Worm (Caenorhabditis elegans) whole organism, L4/young adult: Measurements from ENCODE around the gene hlh-27.
"Not testable (repeated sequence)": the region's sequence is repeated elsewhere in the genome, so short reads cannot be mapped to it uniquely, and the experiment has no call there.

Source experiments
- W03F9.2 ChIP-seq: fragments of 150-350 bp; optimal IDR thresholded peaks from 2 replicates; lab custom pipeline; 2014; ENCODE audit warnings: missing biosample characterization, missing genetic modification characterization
- dao-5 ChIP-seq: sonication (generic microtip); optimal IDR thresholded peaks from 2 replicates; lab custom pipeline; 2016; ENCODE audit warnings: missing genotype, missing genetic modification characterization, moderate library complexity, missing compliant biosample characterization
- him-1 ChIP-seq: sonication (generic microtip); optimal IDR thresholded peaks from 2 replicates; lab custom pipeline; 2016; ENCODE audit warnings: missing genotype, missing genetic modification reagents, missing genetic modification characterization, missing compliant biosample characterization

hlh-27 gene

DNA sequence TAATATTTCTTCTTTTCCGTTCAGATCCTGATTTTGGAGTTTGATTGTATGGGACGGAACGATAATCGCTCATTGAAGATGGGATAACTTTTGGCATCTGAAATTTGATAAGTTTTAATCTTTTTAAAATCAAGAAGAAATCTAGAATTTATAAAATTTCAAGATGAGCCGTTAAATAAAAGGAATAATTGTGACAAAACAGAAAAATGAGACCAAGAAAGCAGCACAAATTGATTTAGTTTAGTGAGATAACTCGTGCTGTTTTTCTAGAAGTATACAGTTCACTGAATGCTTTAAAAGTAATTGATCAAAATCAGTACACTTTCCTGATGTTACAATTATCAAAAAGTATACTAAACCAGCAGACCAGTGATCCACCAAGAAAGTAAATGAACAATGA lies at the start of gene hlh-27:
Gene hlh-27 (minus strand): TSS at position 101 of the 400 bp plus-strand sequence.
- TF ChIP-seq dao-5 (tag; lab: Kevin White, UChicago); W03F9.2 (tag; lab: Kevin White, UChicago); him-1: not testable (repeated sequence)

DNA sequence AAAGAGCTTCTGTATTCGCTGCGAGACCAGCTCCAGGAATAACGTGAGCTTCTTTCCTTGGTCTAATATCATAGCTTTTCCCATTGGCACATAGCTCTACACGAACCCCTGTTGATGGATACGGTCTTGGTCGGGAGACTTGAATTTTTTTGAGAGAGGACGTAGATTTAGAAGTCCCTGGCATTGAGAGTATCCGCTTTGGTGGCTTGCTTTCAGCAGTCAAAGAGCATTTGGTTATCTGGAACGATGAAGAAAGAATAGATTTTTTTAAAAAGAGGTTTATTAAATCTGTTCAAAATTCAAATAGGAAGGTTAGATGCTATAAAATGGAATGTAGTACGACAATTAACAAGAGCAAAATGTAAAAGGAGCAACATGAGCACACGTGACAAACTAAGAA lies 49.7 kb upstream of the hlh-27 start, which contains the start of gene C17G10.13:
Gene C17G10.13 (minus strand): TSS at position 101 of the 400 bp plus-strand sequence.
- TF ChIP-seq dao-5 (tag; lab: Kevin White, UChicago) (no peak), him-1 (no peak), W03F9.2 (tag; lab: Kevin White, UChicago) (no peak)

DNA sequence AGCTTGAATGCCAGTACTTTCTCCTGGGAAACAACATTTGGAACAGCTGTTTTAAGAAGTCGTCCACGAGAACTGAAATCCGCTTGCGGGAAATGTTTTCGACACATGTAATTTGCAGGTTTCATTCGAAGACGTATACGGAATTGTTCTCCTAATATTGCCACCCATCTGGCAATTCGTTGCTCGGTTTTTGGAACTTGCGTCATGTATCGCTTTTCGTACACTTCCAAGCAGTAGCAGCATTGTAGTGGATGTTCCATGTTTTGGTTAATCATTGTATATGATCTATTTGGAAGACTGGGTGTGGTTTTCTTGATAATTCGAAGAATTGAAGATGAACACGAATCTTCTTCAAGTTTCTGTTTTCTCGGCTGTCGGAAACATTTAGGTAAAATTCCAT lies 47.8 kb upstream of the hlh-27 start:
- TF ChIP-seq dao-5 (tag; lab: Kevin White, UChicago) = no peak
- TF ChIP-seq him-1 = no peak
- TF ChIP-seq W03F9.2 (tag; lab: Kevin White, UChicago) = no peak

DNA sequence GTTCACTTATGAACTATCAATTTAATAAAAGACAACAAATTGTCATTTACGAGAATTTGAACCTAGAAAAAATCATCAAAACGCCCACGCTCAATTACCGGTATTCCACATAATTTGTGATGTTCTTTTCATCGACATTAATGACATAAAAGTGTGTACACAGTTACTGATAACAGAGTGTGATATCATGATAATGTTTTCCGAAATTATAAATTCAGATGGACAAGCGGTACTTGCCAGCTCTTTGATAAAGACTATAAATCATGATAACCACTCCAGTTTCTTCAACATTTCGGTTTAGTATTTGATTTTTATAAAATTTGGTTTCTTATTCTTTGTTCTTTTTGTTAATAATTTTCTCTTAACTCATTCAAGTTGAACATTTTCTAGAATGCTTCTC lies 45.8 kb upstream of the hlh-27 start, which contains the start of gene lys-8:
Gene lys-8 (plus strand): TSS at position 391 of the 400 bp plus-strand sequence.
- no peak for TF ChIP-seq him-1
- no peak for TF ChIP-seq W03F9.2 (tag; lab: Kevin White, UChicago)
- no peak for TF ChIP-seq dao-5 (tag; lab: Kevin White, UChicago)

DNA sequence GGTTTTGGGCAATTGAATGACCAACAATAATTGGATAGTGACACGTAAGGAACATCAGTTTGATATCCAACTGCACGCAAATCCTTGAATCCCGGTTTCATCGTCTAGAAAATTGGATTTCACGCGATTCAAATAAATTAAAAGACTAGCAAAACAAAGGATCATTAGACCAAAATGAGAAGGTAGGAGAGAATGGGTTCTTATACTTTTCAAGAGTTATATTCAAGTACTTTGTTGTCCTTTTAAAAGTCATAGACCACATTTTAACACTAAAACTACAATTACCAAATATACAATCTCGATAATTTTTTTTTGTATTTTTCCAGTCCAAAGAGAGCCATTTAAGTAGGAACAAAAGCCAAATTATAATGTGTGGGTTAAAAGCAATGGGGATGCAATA lies 42.3 kb upstream of the hlh-27 start, which contains the start of gene T25E4.2:
Gene T25E4.2 (minus strand): TSS at position 101 of the 400 bp plus-strand sequence.
- no peak for TF ChIP-seq him-1
- no peak for TF ChIP-seq dao-5 (tag; lab: Kevin White, UChicago)
- no peak for TF ChIP-seq W03F9.2 (tag; lab: Kevin White, UChicago)

DNA sequence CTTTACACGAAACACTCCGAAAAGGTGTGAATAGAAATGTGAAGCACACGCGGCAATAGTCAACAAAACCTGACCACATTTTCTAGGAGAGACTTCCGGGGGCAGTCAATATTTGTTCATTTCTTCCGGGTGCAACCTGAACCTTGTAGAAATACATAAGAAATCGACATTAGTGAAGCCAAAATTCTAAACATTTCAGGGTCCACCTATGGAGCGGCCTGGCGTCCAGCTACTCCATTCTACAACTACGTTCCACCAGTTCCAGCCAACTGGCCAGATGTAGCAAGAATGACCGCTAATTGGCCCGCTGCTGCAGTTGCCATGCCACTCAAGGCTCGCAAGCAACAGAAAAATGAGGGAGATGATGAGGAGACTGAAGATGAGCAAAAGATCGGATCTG lies 39.2 kb upstream of the hlh-27 start:
- TF ChIP-seq him-1 = no peak
- TF ChIP-seq W03F9.2 (tag; lab: Kevin White, UChicago) = no peak
- no peak for TF ChIP-seq dao-5 (tag; lab: Kevin White, UChicago)

DNA sequence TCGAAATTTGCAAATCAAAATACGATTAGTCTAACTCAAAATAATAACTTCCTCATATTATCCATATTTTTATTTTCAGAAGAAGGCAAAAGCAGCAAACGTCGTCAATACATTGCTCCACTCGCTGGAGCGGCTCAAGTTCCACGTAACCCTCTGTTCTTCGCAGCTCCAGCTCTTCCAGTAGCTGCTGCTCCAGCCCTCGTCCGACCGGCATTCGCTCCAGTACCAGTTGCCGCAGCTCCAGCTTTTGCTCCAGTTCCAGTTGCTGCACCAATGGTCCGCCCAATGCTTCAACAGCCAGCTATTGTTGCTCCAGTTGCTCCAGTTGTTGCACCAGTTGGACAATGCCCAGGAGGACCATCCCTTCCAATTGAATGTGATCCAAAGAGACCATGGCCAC lies 38.7 kb upstream of the hlh-27 start:
- TF ChIP-seq him-1 (no peak), W03F9.2 (tag; lab: Kevin White, UChicago) (no peak), dao-5 (tag; lab: Kevin White, UChicago) (no peak)

DNA sequence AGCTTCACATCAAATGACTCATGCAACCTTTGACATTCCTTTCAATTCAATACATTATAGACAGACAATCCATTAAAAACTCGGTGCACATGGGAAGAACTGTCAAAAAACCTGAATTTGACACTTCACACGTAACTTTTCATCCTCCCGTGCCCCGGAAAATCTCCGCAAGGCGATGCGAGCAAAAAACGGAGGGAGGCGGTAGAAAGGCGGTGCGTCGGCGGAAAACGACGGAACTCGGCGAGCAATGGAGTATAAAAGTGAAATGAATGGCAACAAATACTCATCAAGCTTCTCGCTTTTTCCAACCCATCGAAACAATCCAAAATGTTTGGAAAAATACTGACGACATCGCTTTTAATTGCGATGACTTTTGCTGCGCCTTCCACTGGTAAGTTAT lies 38.0 kb upstream of the hlh-27 start, which contains the start of gene T25E4.1:
Gene T25E4.1 (plus strand): TSS at position 301 of the 400 bp plus-strand sequence.
- TF ChIP-seq W03F9.2 (tag; lab: Kevin White, UChicago) (no peak), him-1 (no peak), dao-5 (tag; lab: Kevin White, UChicago) (no peak)

DNA sequence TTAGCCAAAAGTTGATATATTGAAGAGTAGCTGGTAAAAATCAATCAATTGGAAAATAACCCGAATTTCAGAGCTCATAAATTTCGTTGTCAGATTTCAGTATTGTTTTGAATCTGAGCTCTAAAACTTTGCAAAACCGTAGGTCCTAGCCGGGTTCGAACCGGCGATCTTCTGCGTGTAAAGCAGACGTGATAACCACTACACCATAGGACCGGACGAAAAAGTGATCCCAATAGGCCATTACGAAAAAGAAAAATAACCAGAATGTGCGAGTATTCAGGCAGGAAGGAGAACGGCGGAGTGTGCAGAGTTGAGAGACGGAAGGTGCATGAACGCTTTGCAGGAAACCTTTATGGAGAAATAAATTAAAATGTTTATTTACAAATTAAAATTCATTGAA lies 37.0 kb upstream of the hlh-27 start:
- TF ChIP-seq him-1 (peak; percentile 6), W03F9.2 (tag; lab: Kevin White, UChicago) (peak; percentile 59), dao-5 (tag; lab: Kevin White, UChicago) (peak; percentile 28)

DNA sequence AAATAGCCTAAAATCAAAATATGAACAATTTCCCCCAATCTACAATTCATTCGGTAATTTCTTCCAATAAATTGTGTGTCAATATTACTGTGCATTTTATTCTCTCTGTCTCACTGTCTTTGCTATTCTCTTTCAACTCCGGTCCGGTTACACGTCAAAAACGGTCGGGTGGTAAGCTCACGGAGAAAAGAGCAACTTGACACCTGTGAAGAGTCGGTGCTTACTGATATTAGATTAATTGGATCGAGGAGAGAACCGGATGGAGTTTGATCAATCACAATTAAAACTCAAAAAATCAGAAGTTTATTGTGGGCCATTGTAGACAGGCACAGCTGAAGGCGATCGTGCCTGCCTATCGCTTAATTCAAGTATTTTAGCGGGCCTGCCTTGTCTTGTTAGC lies 34.9 kb upstream of the hlh-27 start:
- TF ChIP-seq W03F9.2 (tag; lab: Kevin White, UChicago) (no peak), him-1 (no peak), dao-5 (tag; lab: Kevin White, UChicago) (no peak)

DNA sequence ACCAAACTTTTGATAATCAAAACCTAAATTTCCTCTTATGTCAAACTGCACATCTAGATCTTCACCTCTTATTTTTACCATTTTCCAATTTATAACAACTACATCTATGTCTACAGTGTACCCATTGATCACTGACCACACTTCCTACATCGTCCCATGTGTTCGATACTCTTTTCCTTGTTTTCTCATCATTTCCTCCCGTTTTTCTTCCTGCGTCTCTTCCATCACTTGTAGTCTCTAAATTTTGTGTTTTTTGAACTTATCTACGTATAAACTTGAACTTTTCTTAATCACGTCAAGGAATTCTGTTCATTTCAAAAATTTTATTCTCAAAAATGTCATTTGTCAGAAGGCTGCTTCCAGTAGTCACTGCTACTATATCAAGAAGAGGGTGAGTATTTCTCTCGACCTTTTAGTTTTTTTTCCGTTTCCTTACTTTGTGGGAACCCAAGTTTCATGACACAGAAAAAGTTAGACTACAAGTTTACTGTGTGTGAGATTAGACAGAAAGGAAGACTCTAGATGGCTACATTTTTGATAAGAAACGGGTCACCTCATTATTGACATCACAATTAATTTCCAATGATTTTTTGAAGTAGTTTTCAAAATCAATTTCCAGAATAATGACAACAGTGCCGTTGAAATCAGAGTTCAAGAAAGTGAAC lies 32.2 kb upstream of the hlh-27 start:
- TF ChIP-seq W03F9.2 (tag; lab: Kevin White, UChicago) (no peak), him-1 (no peak), dao-5 (tag; lab: Kevin White, UChicago) (no peak)

DNA sequence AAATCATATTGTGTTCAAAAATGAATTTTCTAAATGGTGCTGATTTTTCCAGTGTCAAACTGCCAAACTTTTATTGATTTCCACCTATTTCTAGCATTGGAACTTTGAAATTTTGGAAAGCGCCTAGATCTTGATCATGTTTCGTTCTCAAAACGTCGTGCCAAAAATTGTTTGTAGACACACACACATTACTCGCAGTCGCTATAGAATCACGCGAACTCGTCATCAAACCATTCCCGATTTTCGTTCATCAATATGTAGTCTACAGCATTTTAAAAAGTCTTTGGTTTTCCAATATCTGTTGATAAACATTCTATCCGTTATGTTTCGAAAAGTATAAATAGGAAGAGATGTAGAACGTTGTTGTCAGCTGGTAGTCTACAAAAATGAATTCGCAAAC lies 30.3 kb upstream of the hlh-27 start, which contains the start of the genes C17C3.1 and C17C3.15:
Gene C17C3.1 (plus strand): TSS at position 301 of the 400 bp plus-strand sequence.
Gene C17C3.15 (plus strand): TSS at position 383 of the 400 bp plus-strand sequence.
- TF ChIP-seq him-1 (no peak), dao-5 (tag; lab: Kevin White, UChicago) (no peak), W03F9.2 (tag; lab: Kevin White, UChicago) (no peak)

DNA sequence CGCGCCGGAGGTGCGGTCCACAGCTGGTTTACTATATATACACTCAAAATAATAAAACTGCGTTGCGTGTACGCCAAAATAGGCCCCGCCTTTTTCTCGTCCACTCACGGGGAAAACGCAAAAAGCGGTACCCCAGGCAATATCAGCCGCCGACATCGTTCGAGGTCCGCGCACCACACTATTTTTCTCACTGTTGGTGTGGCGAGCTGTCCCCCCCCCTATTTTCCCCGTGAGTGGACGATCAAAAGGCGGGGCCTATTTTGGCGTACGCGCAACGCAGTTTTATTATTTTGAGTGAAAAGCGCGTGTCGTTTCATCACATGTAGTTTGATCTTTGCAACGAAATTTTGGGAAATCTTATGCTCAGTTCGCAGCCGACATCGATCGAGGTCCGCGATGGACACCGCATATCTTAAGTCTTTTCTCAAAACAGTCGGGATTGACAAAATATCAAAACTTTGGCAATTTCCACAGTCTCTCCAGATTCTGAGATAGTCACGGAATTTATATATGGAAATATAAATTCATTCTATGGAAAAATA lies 25.1 kb upstream of the hlh-27 start:
- TF ChIP-seq W03F9.2 (tag; lab: Kevin White, UChicago) (no peak), him-1 (no peak), dao-5 (tag; lab: Kevin White, UChicago) (no peak)

DNA sequence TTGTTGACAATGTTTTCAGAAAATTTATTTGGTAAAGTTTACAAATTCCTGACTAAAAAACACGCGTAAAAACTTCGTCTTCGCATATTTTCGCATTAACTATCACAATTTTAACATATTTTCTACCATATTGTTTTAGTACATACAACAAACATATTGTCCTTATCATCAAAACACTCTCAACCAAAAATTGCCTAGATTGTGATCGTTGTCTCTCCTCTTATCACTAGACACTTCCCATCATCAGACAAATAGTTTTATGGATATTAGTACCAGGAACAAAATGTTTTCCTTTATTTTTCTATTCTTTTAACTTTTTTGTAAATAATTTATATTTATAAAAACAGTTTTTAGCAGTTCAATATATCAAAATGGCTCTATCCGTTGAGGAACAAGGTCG lies 21.4 kb upstream of the hlh-27 start, which contains the start of gene C17C3.3:
Gene C17C3.3 (plus strand): TSS at position 346 of the 400 bp plus-strand sequence.
- no peak for TF ChIP-seq W03F9.2 (tag; lab: Kevin White, UChicago)
- no peak for TF ChIP-seq him-1
- no peak for TF ChIP-seq dao-5 (tag; lab: Kevin White, UChicago)
